Worm (Caenorhabditis elegans) whole organism, midembryonic: ENCODE data around the gene lmbr-1.
"Not testable (repeated sequence)": the region's sequence is repeated elsewhere in the genome, so short reads cannot be mapped to it uniquely, and the experiment has no call there.

ENCODE experiments used
- T22C8.4 ChIP-seq: fragments of 200-800 bp; sonication (Bioruptor generic); IDR thresholded peaks from 2 replicates; pipeline ENCODE4 v1.3.6; 2022; ENCODE audit warnings: missing genetic modification characterization, missing compliant biosample characterization
- cog-1 ChIP-seq: sonication (generic microtip); optimal IDR thresholded peaks from 2 replicates; lab custom pipeline; 2016; ENCODE audit warnings: missing genetic modification characterization, missing compliant biosample characterization
- flt-1 ChIP-seq: fragments of 200-800 bp; sonication (Bioruptor generic); IDR thresholded peaks from 2 replicates; pipeline ENCODE4 v1.3.6; 2022; ENCODE audit warnings: missing genetic modification characterization, missing compliant biosample characterization
- klf-2 ChIP-seq: fragments of 200-800 bp; sonication (Bioruptor generic); conservative IDR thresholded peaks from 2 replicates; pipeline ENCODE4 v1.3.6; 2022; ENCODE audit warnings: missing genetic modification reagents, missing genetic modification characterization, missing compliant biosample characterization
- med-1 ChIP-seq: sonication (generic microtip); optimal IDR thresholded peaks from 2 replicates; lab custom pipeline; 2017; ENCODE audit warnings: missing genetic modification characterization, mild to moderate bottlenecking, missing compliant biosample characterization, antibody characterized with exemption, missing genetic modification reagents; ENCODE audit not compliant: insufficient read depth
- ref-1 ChIP-seq: fragments of 200-800 bp; sonication (Bioruptor generic); conservative IDR thresholded peaks from 2 replicates; pipeline ENCODE4 v1.3.6; 2022; ENCODE audit warnings: missing genetic modification reagents, missing genetic modification characterization, missing compliant biosample characterization
- tab-1 ChIP-seq: fragments of 200-800 bp; sonication (Bioruptor generic); IDR thresholded peaks from 2 replicates; pipeline ENCODE4 v1.3.6; 2022; ENCODE audit warnings: missing genetic modification characterization, missing compliant biosample characterization
- ztf-23 ChIP-seq: fragments of 200-800 bp; sonication (Bioruptor generic); IDR thresholded peaks from 2 replicates; pipeline ENCODE4 v1.3.6; 2022; ENCODE audit warnings: missing genetic modification reagents, missing genetic modification characterization, missing compliant biosample characterization
- ztf-29 ChIP-seq: fragments of 200-800 bp; sonication (Bioruptor generic); IDR thresholded peaks from 2 replicates; pipeline ENCODE4 v1.3.6; 2022; ENCODE audit warnings: missing genetic modification reagents, missing genetic modification characterization, missing compliant biosample characterization

lmbr-1 gene

ce11 chrIII:8371595-8372305, at the start of gene lmbr-1:
lmbr-1 (plus strand) TSS chrIII:8372255.
- no peak for TF ChIP-seq cog-1 (tag; lab: Kevin White, UChicago)
- no peak for TF ChIP-seq ztf-29 (GFP tag; lab: Robert Waterston, UW)
- no peak for TF ChIP-seq klf-2 (GFP tag; lab: Robert Waterston, UW)
- TF ChIP-seq ztf-23 = no peak
- TF ChIP-seq ref-1 (GFP tag; lab: Robert Waterston, UW) = no peak
- TF ChIP-seq flt-1 (GFP tag; lab: Robert Waterston, UW) = no peak
- no peak for TF ChIP-seq T22C8.4 (GFP tag; lab: Robert Waterston, UW)
- no peak for TF ChIP-seq med-1 (GFP tag; lab: Kevin White, UChicago)
- no peak for TF ChIP-seq tab-1 (GFP tag; lab: Robert Waterston, UW)

ce11 chrIII:8322645-8323213, 49.3 kb upstream of the lmbr-1 start, which contains the start of gene F10E9.1:
F10E9.1 (plus strand) TSS chrIII:8323163.
- TF ChIP-seq cog-1 (tag; lab: Kevin White, UChicago) (no peak), tab-1 (GFP tag; lab: Robert Waterston, UW) (no peak), klf-2 (GFP tag; lab: Robert Waterston, UW) (no peak), ref-1 (GFP tag; lab: Robert Waterston, UW) (no peak), T22C8.4 (GFP tag; lab: Robert Waterston, UW) (no peak), ztf-23 (no peak), flt-1 (GFP tag; lab: Robert Waterston, UW) (no peak)

ce11 chrIII:8324412-8324811, 47.6 kb upstream of the lmbr-1 start, which contains the start of gene F10E9.12:
F10E9.12 (plus strand) TSS chrIII:8324542.
- TF ChIP-seq klf-2 (GFP tag; lab: Robert Waterston, UW) = no peak
- TF ChIP-seq ref-1 (GFP tag; lab: Robert Waterston, UW) = no peak
- TF ChIP-seq med-1 (GFP tag; lab: Kevin White, UChicago) = no peak
- TF ChIP-seq ztf-29 (GFP tag; lab: Robert Waterston, UW) = no peak
- TF ChIP-seq ztf-23 = no peak
- TF ChIP-seq T22C8.4 (GFP tag; lab: Robert Waterston, UW) = no peak

ce11 chrIII:8325574-8326513, 46.2 kb upstream of the lmbr-1 start, which contains the start of gene ZC262.13:
ZC262.13 (plus strand) TSS chrIII:8326214.
- no peak for TF ChIP-seq flt-1 (GFP tag; lab: Robert Waterston, UW)
- TF ChIP-seq klf-2 (GFP tag; lab: Robert Waterston, UW) = no peak
- no peak for TF ChIP-seq ztf-29 (GFP tag; lab: Robert Waterston, UW)
- TF ChIP-seq cog-1 (tag; lab: Kevin White, UChicago) = no peak
- no peak for TF ChIP-seq tab-1 (GFP tag; lab: Robert Waterston, UW)
- TF ChIP-seq med-1 (GFP tag; lab: Kevin White, UChicago) = no peak
- TF ChIP-seq T22C8.4 (GFP tag; lab: Robert Waterston, UW) = no peak
- TF ChIP-seq ztf-23 = no peak
- no peak for TF ChIP-seq ref-1 (GFP tag; lab: Robert Waterston, UW)

ce11 chrIII:8331211-8331610, 40.8 kb upstream of the lmbr-1 start, which contains the start of gene iglr-2:
iglr-2 (minus strand) TSS chrIII:8331311.
- TF ChIP-seq med-1 (GFP tag; lab: Kevin White, UChicago) (no peak), cog-1 (tag; lab: Kevin White, UChicago) (no peak), flt-1 (GFP tag; lab: Robert Waterston, UW) (no peak)

- no peak for TF ChIP-seq T22C8.4 (GFP tag; lab: Robert Waterston, UW)
- TF ChIP-seq klf-2 (GFP tag; lab: Robert Waterston, UW) = no peak
- TF ChIP-seq cog-1 (tag; lab: Kevin White, UChicago) = no peak
- no peak for TF ChIP-seq ztf-23
- no peak for TF ChIP-seq ztf-29 (GFP tag; lab: Robert Waterston, UW)
- no peak for TF ChIP-seq flt-1 (GFP tag; lab: Robert Waterston, UW)
- no peak for TF ChIP-seq ref-1 (GFP tag; lab: Robert Waterston, UW)
- no peak for TF ChIP-seq med-1 (GFP tag; lab: Kevin White, UChicago)
- no peak for TF ChIP-seq tab-1 (GFP tag; lab: Robert Waterston, UW)
Observed at ce11 chrIII:8331779-8332178, 40.3 kb upstream of the lmbr-1 start, which contains the start of the genes mrps-18A and ZC262.2. mrps-18A (minus strand) TSS chrIII:8331919. ZC262.2 (plus strand) TSS chrIII:8332062.

ce11 chrIII:8334432-8334831, 37.6 kb upstream of the lmbr-1 start, which contains the start of gene ZC262.4:
ZC262.4 (minus strand) TSS chrIII:8334532.
- TF ChIP-seq ref-1 (GFP tag; lab: Robert Waterston, UW) (no peak), tab-1 (GFP tag; lab: Robert Waterston, UW) (no peak), med-1 (GFP tag; lab: Kevin White, UChicago) (no peak), T22C8.4 (GFP tag; lab: Robert Waterston, UW) (no peak), ztf-29 (GFP tag; lab: Robert Waterston, UW) (no peak), klf-2 (GFP tag; lab: Robert Waterston, UW) (no peak), ztf-23 (no peak), cog-1 (tag; lab: Kevin White, UChicago) (no peak), flt-1 (GFP tag; lab: Robert Waterston, UW) (no peak)

- TF ChIP-seq med-1 (GFP tag; lab: Kevin White, UChicago); tab-1 (GFP tag; lab: Robert Waterston, UW); klf-2 (GFP tag; lab: Robert Waterston, UW): not testable (repeated sequence)
Observed at ce11 chrIII:8339372-8339771, 32.7 kb upstream of the lmbr-1 start, which contains the start of gene clc-28. clc-28 (minus strand) TSS chrIII:8339472.
